Worm (Caenorhabditis elegans): Measurements from ENCODE around the gene flcn-1.

ce11 chrII:6930072-6930471 lies 1.5 kb downstream of the flcn-1 start:
- TF ChIP-seq skn-1 (tag; optimal IDR thresholded peaks at IDR 0.05) (no peak), dsc-1 (tag; optimal IDR thresholded peaks at IDR 0.05) (no peak), unc-62 (GFP tag; optimal IDR thresholded peaks at IDR 0.05) (no peak), mep-1 (tag; optimal IDR thresholded peaks at IDR 0.05) (peak; percentile 7), ceh-82 (tag; optimal IDR thresholded peaks at IDR 0.05) (no peak)

All from whole organism, L1 larva.